Worm (Caenorhabditis elegans) whole organism, L1 larva: ENCODE results near the gene C15B12.4.

ENCODE experiments used
- C34B4.2 ChIP-seq: sonication (generic microtip); optimal IDR thresholded peaks from 2 replicates; lab custom pipeline; 2017; ENCODE audit warnings: mild to moderate bottlenecking, missing genetic modification characterization, missing compliant biosample characterization
- aly-2 ChIP-seq: fragments of 150-350 bp; optimal IDR thresholded peaks from 2 replicates; lab custom pipeline; 2014; ENCODE audit warnings: missing biosample characterization, missing genetic modification characterization
- ama-1 ChIP-seq: fragments of 150-350 bp; optimal IDR thresholded peaks from 2 replicates; lab custom pipeline; 2014
- blmp-1 ChIP-seq: fragments of 150-350 bp; optimal IDR thresholded peaks from 2 replicates; lab custom pipeline; 2014; ENCODE audit warnings: missing biosample characterization, missing genetic modification characterization
- ceh-8 ChIP-seq: fragments of 200-800 bp; sonication (Bioruptor generic); optimal IDR thresholded peaks from 2 replicates; lab custom pipeline; 2018; ENCODE audit warnings: mild to moderate bottlenecking, missing genetic modification characterization, moderate library complexity, missing compliant biosample characterization
- ceh-82 ChIP-seq, 3 experiments: fragments of 150-350 bp in 1 of 3; sonication (generic microtip) in 2 of 3; optimal IDR thresholded peaks; 2 replicates each; lab custom pipeline; 2014 to 2017; ENCODE audit warnings: missing biosample characterization in 3 of 3, missing genetic modification characterization in 3 of 3
- ceh-90 ChIP-seq: sonication (generic microtip); optimal IDR thresholded peaks from 2 replicates; lab custom pipeline; 2016; ENCODE audit warnings: missing genetic modification characterization, missing compliant biosample characterization
- dpl-1 ChIP-seq, 3 experiments: fragments of 150-350 bp in 2 of 3; sonication (generic microtip) in 1 of 3; optimal IDR thresholded peaks; 2 replicates each; lab custom pipeline; 2014 to 2017; ENCODE audit warnings: missing biosample characterization in 3 of 3, missing genetic modification characterization in 3 of 3, missing genetic modification reagents in 3 of 3
- dsc-1 ChIP-seq: sonication (generic microtip); optimal IDR thresholded peaks from 2 replicates; lab custom pipeline; 2016; ENCODE audit warnings: mild to moderate bottlenecking, missing genetic modification characterization, missing compliant biosample characterization
- efl-1 ChIP-seq, 4 experiments: fragments of 150-350 bp; optimal IDR thresholded peaks in 3 of 4; peaks in 1 of 4; 1 replicate in 1 of 4; 2 replicates in 3 of 4; lab custom pipeline; 2014; ENCODE audit warnings: missing biosample characterization in 2 of 4, missing genetic modification characterization in 2 of 4, missing genetic modification reagents in 2 of 4
- elt-2 ChIP-seq: sonication (generic microtip); optimal IDR thresholded peaks from 2 replicates; lab custom pipeline; 2016; ENCODE audit warnings: missing genetic modification characterization, mild to moderate bottlenecking, inconsistent platforms, missing compliant biosample characterization, missing genetic modification reagents
- elt-3 ChIP-seq, 6 experiments: fragments of 150-350 bp in 1 of 6; sonication (generic microtip); optimal IDR thresholded peaks; 2 replicates each; lab custom pipeline; 2017 to 2018; ENCODE audit warnings: missing biosample characterization in 6 of 6, missing genetic modification characterization in 6 of 6, inconsistent platforms in 1 of 6
- fkh-10 ChIP-seq: sonication (generic microtip); optimal IDR thresholded peaks from 2 replicates; lab custom pipeline; 2017; ENCODE audit warnings: missing biosample characterization, missing genetic modification reagents, missing genetic modification characterization
- hpl-2 ChIP-seq: fragments of 150-350 bp; optimal IDR thresholded peaks from 2 replicates; lab custom pipeline; 2014; ENCODE audit warnings: missing biosample characterization, missing genetic modification reagents, missing genetic modification characterization
- irx-1 ChIP-seq: sonication (generic microtip); optimal IDR thresholded peaks from 2 replicates; lab custom pipeline; 2016; ENCODE audit warnings: missing genetic modification characterization, missing compliant biosample characterization
- lin-15B ChIP-seq: fragments of 150-350 bp; sonication (generic microtip); optimal IDR thresholded peaks from 3 replicates; lab custom pipeline; 2014; ENCODE audit warnings: missing biosample characterization, missing genetic modification characterization
- lsy-2 ChIP-seq, 2 experiments: fragments of 150-350 bp; optimal IDR thresholded peaks; 2 replicates each; lab custom pipeline; 2014; ENCODE audit warnings: missing biosample characterization in 2 of 2, missing genetic modification characterization in 2 of 2
- nhr-20 ChIP-seq: sonication (generic microtip); optimal IDR thresholded peaks from 2 replicates; lab custom pipeline; 2016; ENCODE audit warnings: mild to moderate bottlenecking, missing genetic modification characterization, missing compliant biosample characterization
- nhr-237 ChIP-seq: fragments of 150-350 bp; optimal IDR thresholded peaks from 2 replicates; lab custom pipeline; 2014; ENCODE audit warnings: missing biosample characterization, missing genetic modification characterization
- nhr-47 ChIP-seq: sonication (generic microtip); optimal IDR thresholded peaks from 2 replicates; lab custom pipeline; 2016; ENCODE audit warnings: mild to moderate bottlenecking, missing genetic modification characterization, moderate library complexity, missing compliant biosample characterization
- nhr-71 ChIP-seq: sonication (generic microtip); optimal IDR thresholded peaks from 2 replicates; lab custom pipeline; 2016; ENCODE audit warnings: mild to moderate bottlenecking, missing genetic modification characterization, moderate library complexity, missing compliant biosample characterization
- nhr-77 ChIP-seq: fragments of 150-350 bp; optimal IDR thresholded peaks from 2 replicates; lab custom pipeline; 2014; ENCODE audit warnings: missing biosample characterization, missing genetic modification characterization
- nhr-85 ChIP-seq: sonication (generic microtip); peaks from one replicate; lab custom pipeline; 2016; ENCODE audit warnings: missing genetic modification characterization, inconsistent platforms, missing compliant biosample characterization
- nhr-90 ChIP-seq: sonication (generic microtip); optimal IDR thresholded peaks from 2 replicates; lab custom pipeline; 2016; ENCODE audit warnings: mild to moderate bottlenecking, missing genetic modification characterization, missing compliant biosample characterization; ENCODE audit not compliant: poor library complexity
- pax-3 ChIP-seq: fragments of 200-800 bp; sonication (Bioruptor generic); optimal IDR thresholded peaks from 2 replicates; lab custom pipeline; 2018; ENCODE audit warnings: mild to moderate bottlenecking, missing genetic modification characterization, moderate library complexity, missing compliant biosample characterization
- skn-1 ChIP-seq: fragments of 150-350 bp; optimal IDR thresholded peaks from 2 replicates; lab custom pipeline; 2014; ENCODE audit warnings: missing biosample characterization, missing genetic modification characterization
- snu-23 ChIP-seq: sonication (generic microtip); optimal IDR thresholded peaks from 2 replicates; lab custom pipeline; 2016; ENCODE audit warnings: missing genetic modification characterization, missing compliant biosample characterization
- sptf-1 ChIP-seq: fragments of 150-350 bp; optimal IDR thresholded peaks from 2 replicates; lab custom pipeline; 2014; ENCODE audit warnings: missing biosample characterization, missing genetic modification characterization
- swsn-7 ChIP-seq: sonication (generic microtip); optimal IDR thresholded peaks from 2 replicates; lab custom pipeline; 2016; ENCODE audit warnings: missing genetic modification characterization, missing compliant biosample characterization
- tlp-1 ChIP-seq: fragments of 150-350 bp; optimal IDR thresholded peaks from 2 replicates; lab custom pipeline; 2014; ENCODE audit warnings: missing biosample characterization, missing genetic modification characterization
- unc-30 ChIP-seq: sonication (generic microtip); optimal IDR thresholded peaks from 2 replicates; lab custom pipeline; 2017; ENCODE audit warnings: missing biosample characterization, missing genetic modification characterization
- unc-62 ChIP-seq: fragments of 150-350 bp; optimal IDR thresholded peaks from 2 replicates; lab custom pipeline; 2014; ENCODE audit warnings: missing biosample characterization, missing genetic modification reagents, missing genetic modification characterization
- unc-98 ChIP-seq: fragments of 200-800 bp; sonication (Bioruptor generic); IDR thresholded peaks from 2 replicates; pipeline ENCODE4 v1.3.6; 2022; ENCODE audit warnings: missing genetic modification characterization, missing compliant biosample characterization

C15B12.4 gene

DNA sequence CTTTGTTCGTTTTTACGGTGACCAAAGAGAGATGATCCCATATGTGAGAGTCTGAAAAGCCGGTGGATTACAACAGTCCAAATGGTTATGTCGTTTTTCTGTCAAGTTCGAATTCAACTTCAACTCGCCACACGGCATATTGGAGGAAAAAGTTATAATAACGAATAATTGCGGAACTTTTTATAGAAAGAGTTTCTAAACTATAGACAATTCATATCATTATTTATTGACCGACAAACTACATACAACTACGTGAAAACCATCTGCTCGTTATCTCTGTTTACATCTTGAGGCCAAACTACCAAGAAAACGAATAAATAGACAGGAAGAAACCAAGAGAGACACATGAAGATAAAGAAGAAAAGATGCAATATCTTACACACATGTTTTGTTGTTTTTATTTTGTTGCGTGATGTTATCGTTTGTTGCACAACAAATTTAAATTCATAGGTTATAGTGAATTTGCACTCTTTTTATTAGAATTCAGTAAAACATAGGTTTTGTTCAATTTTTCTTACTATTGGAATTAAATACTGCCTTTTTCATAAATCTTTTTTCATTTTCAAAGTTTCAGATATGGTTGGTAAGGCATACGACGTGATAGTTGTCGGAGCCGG is at the start of gene C15B12.4, which contains the start of gene C15B12.8:
TSS of gene C15B12.4 (minus strand) at position 51 of the 617 bp plus-strand sequence.
TSS of gene C15B12.8 (plus strand) at position 567 of the 617 bp plus-strand sequence.
- TF ChIP-seq irx-1 (tag; lab: Kevin White, UChicago) (no peak), skn-1 (tag; lab: Kevin White, UChicago) (no peak), ama-1 (lab: Kevin White, UChicago) (no peak), efl-1 (optimal IDR thresholded peaks at IDR 0.05; lab: Kevin White, UChicago) (no peak), efl-1 (GFP tag; optimal IDR thresholded peaks at IDR 0.05 in 1 of 2; lab: Kevin White, UChicago) (peak in 1 of 2 experiments; percentile 12), lsy-2 (tag; optimal IDR thresholded peaks at IDR 0.05; lab: Kevin White, UChicago) (no peak), nhr-47 (no peak), dsc-1 (tag; lab: Kevin White, UChicago) (peak; percentile 39), ceh-90 (tag; lab: Kevin White, UChicago) (no peak)
- TF ChIP-seq, all 84 proteins: peak for 2

DNA sequence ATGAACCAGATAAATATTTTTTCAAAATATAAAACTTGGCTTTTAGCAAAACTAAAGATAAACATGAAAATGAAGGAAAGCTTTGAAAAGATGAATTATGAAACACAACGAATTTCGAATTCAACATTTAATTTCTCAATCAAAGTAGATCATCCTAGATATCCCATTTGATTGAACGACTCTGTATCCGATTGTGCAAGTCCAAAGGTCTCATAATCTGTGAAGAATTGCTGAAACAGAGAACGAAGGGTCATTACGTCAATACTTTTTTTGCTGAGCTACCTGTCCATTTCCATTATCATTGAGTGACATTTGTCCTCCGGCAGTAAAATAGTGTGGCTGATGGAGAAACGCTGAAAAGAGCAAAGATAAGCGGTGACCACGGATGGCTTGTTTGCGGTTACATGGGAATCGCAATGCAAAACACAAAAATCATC is 49.1 kb upstream of the C15B12.4 start:
- TF ChIP-seq nhr-20 (tag; lab: Kevin White, UChicago): no peak
- TF ChIP-seq efl-1 (optimal IDR thresholded peaks at IDR 0.05; lab: Kevin White, UChicago): no peak
- TF ChIP-seq efl-1 (GFP tag; optimal IDR thresholded peaks at IDR 0.05 in 1 of 2; lab: Kevin White, UChicago): peak in 1 of 2 experiments; percentile 30
- TF ChIP-seq nhr-71: peak; percentile 26
- TF ChIP-seq C34B4.2 (tag; lab: Kevin White, UChicago): no peak
- TF ChIP-seq elt-2 (tag; lab: Kevin White, UChicago): peak; percentile 84
- no peak for TF ChIP-seq elt-3 (tag; optimal IDR thresholded peaks at IDR 0.05; lab: Kevin White, UChicago)
- no peak for TF ChIP-seq ceh-82 (tag; optimal IDR thresholded peaks at IDR 0.05; lab: Kevin White, UChicago)
- TF ChIP-seq nhr-77 (tag; lab: Kevin White, UChicago): no peak
- TF ChIP-seq hpl-2 (GFP tag; lab: Kevin White, UChicago): peak; percentile 44

DNA sequence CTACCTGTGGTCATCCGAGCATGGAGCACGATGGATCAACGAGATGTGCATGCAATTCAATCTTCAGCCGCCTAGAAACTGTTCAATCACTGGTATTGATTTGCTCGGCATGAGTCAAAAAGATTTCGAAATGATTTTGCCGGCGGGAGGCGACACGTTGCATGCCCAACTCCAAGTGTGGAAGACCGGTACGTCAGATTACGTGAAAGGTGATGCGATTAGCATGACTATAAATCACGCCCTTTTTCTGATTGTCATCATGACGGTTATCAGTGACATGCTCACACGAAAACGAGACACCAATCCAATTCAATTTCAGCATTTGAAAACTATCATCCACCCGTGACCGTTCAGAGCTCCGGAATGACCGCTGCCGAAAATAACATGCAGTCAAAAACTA is 47.1 kb upstream of the C15B12.4 start:
- TF ChIP-seq fkh-10 (GFP tag; lab: Kevin White, UChicago) (no peak), tlp-1 (tag; lab: Kevin White, UChicago) (peak; percentile 26), swsn-7 (tag; lab: Kevin White, UChicago) (no peak), snu-23 (GFP tag; lab: Kevin White, UChicago) (no peak), lin-15B (tag; lab: Kevin White, UChicago) (no peak), elt-2 (tag; lab: Kevin White, UChicago) (peak; percentile 51), nhr-85 (tag; lab: Kevin White, UChicago) (no peak), nhr-90 (tag; lab: Kevin White, UChicago) (no peak), unc-30 (tag; lab: Kevin White, UChicago) (no peak), ceh-8 (no peak), pax-3 (tag; lab: Kevin White, UChicago) (no peak)

DNA sequence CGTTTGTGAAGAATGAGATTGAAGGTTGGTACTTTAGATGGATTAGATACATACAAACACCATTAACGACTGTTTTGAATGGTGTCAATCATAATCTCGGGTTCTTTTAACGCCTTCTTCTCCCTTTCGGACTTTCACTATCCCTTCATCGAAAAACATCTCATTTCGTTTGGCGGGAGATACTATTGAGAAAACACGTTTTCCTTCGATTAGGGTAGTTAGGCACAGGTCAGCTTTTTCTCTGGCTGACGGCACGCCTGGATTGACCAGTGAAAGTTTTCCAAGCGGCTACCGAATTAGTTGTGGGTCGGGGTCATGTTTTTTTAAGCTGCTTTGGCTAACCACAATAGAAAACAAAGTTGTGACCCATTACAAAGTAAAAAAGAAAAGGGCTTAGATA is 46.4 kb upstream of the C15B12.4 start:
- TF ChIP-seq elt-3 (tag; optimal IDR thresholded peaks at IDR 0.05; lab: Kevin White, UChicago) (no peak), sptf-1 (tag; lab: Kevin White, UChicago) (no peak), blmp-1 (tag; lab: Kevin White, UChicago) (peak; percentile 98), unc-98 (no peak), dpl-1 (GFP tag; optimal IDR thresholded peaks at IDR 0.05; lab: Kevin White, UChicago) (no peak), unc-62 (no peak), nhr-20 (tag; lab: Kevin White, UChicago) (no peak), nhr-237 (no peak)

DNA sequence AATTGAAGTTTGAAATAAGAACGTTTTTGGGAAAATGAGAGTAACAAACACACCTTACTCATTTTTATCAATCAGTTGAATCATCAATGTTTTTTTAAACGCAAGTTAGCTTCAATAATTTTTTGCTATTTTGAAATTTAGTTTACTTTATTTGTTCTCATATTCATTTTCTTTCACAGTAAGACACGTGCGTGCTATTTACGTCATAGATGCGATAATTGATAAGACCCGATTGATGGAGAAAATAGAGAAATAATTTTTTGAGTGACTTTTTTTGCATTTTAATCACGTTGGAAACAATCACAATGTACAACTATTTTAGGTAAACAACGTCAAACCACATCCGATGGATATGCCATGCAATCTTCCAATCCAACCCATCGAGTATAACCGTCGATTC is 45.9 kb upstream of the C15B12.4 start:
- TF ChIP-seq elt-2 (tag; lab: Kevin White, UChicago) (peak; percentile 8), nhr-71 (peak; percentile 14), aly-2 (tag; lab: Kevin White, UChicago) (no peak), nhr-20 (tag; lab: Kevin White, UChicago) (peak; percentile 33)
